Worm (Caenorhabditis elegans): ENCODE measurements around the gene dct-11.

DNA sequence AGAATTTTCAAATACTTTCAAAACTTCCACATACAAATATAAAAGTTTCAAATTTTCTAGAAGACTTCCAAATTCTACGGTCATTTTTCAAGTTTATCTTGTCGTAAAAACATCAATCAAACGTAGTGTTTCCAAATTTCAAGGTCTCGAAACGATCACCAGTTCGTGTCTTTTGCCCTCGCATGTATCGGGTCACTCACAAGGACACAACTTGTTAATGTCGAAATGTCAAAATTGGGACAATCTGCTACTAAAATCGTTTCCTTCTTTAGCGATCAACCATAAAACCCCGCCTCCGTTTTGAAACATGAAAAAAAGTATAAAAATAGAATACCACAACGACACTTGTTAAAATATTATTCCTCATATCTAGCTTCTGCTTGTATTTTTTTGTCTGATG lies 36.1 kb downstream of the dct-11 start:
- TF ChIP-seq fos-1 (tag; optimal IDR thresholded peaks at IDR 0.05), result no peak
- TF ChIP-seq pqm-1 (tag; optimal IDR thresholded peaks at IDR 0.05), result no peak
- TF ChIP-seq lsy-12 (tag; optimal IDR thresholded peaks at IDR 0.05), result no peak
- TF ChIP-seq zag-1 (tag; optimal IDR thresholded peaks at IDR 0.05), result no peak
- no peak for TF ChIP-seq ama-1 (optimal IDR thresholded peaks at IDR 0.05)

All from whole organism, L3 larva.